Worm (Caenorhabditis elegans) whole organism, late embryonic: ENCODE data around the gene K03B8.4.

Experiments used
- C08G9.2 ChIP-seq: sonication (generic microtip); optimal IDR thresholded peaks from 2 replicates; lab custom pipeline; 2016; ENCODE audit warnings: mild to moderate bottlenecking, missing genetic modification characterization, moderate library complexity, missing compliant biosample characterization
- K02D7.2 ChIP-seq: sonication (generic microtip); optimal IDR thresholded peaks from 2 replicates; lab custom pipeline; 2017; ENCODE audit warnings: mild to moderate bottlenecking, missing genetic modification characterization, missing compliant biosample characterization
- K09A11.1 ChIP-seq: sonication (generic microtip); optimal IDR thresholded peaks from 2 replicates; lab custom pipeline; 2017; ENCODE audit warnings: antibody characterized with exemption, mild to moderate bottlenecking, missing genetic modification characterization, missing compliant biosample characterization; ENCODE audit not compliant: insufficient read depth
- T23F11.4 ChIP-seq: fragments of 200-800 bp; sonication (Bioruptor generic); optimal IDR thresholded peaks from 2 replicates; lab custom pipeline; 2018; ENCODE audit warnings: mild to moderate bottlenecking, missing genetic modification characterization, missing compliant biosample characterization
- Y22D7AL.16 ChIP-seq: sonication (generic microtip); optimal IDR thresholded peaks from 2 replicates; lab custom pipeline; 2016; ENCODE audit warnings: missing genetic modification characterization, missing compliant biosample characterization
- ahr-1 ChIP-seq: sonication (generic microtip); optimal IDR thresholded peaks from 2 replicates; lab custom pipeline; 2016; ENCODE audit warnings: missing genetic modification characterization, missing compliant biosample characterization
- ceh-2 ChIP-seq: sonication (generic microtip); optimal IDR thresholded peaks from 2 replicates; lab custom pipeline; 2016; ENCODE audit warnings: missing genotype, missing genetic modification characterization, missing compliant biosample characterization
- ceh-31 ChIP-seq: sonication (generic microtip); optimal IDR thresholded peaks from 2 replicates; lab custom pipeline; 2016; ENCODE audit warnings: missing genetic modification characterization, missing compliant biosample characterization
- ceh-34 ChIP-seq: sonication (generic microtip); optimal IDR thresholded peaks from 2 replicates; lab custom pipeline; 2016; ENCODE audit warnings: mild to moderate bottlenecking, missing genetic modification characterization, missing compliant biosample characterization
- ceh-45 ChIP-seq: fragments of 200-800 bp; sonication (Bioruptor generic); IDR thresholded peaks from 2 replicates; pipeline ENCODE4 v1.3.6; 2022; ENCODE audit warnings: missing genetic modification reagents, missing genetic modification characterization, missing compliant biosample characterization
- ceh-48 ChIP-seq: sonication (generic microtip); optimal IDR thresholded peaks from 2 replicates; lab custom pipeline; 2016; ENCODE audit warnings: missing genetic modification characterization, inconsistent platforms, missing compliant biosample characterization
- ceh-6 ChIP-seq: fragments of 200-800 bp; sonication (Bioruptor generic); optimal IDR thresholded peaks from 2 replicates; lab custom pipeline; 2018; ENCODE audit warnings: mild to moderate bottlenecking, missing genetic modification characterization, missing compliant biosample characterization
- ceh-9 ChIP-seq: sonication (generic microtip); optimal IDR thresholded peaks from 2 replicates; lab custom pipeline; 2016; ENCODE audit warnings: mild to moderate bottlenecking, missing genetic modification characterization, inconsistent platforms, missing compliant biosample characterization
- dmd-4 ChIP-seq: sonication (generic microtip); optimal IDR thresholded peaks from 2 replicates; lab custom pipeline; 2016; ENCODE audit warnings: borderline replicate concordance, missing genetic modification characterization, missing compliant biosample characterization
- dve-1 ChIP-seq: sonication (generic microtip); optimal IDR thresholded peaks from 2 replicates; lab custom pipeline; 2017; ENCODE audit warnings: antibody characterized with exemption, mild to moderate bottlenecking, missing genetic modification characterization, missing compliant biosample characterization
- elt-4 ChIP-seq: sonication (generic microtip); optimal IDR thresholded peaks from 2 replicates; lab custom pipeline; 2016; ENCODE audit warnings: missing genetic modification characterization, missing compliant biosample characterization
- fkh-10 ChIP-seq: fragments of 150-350 bp; optimal IDR thresholded peaks from 2 replicates; lab custom pipeline; 2014; ENCODE audit warnings: missing biosample characterization, missing genetic modification reagents, missing genetic modification characterization
- gmeb-2 ChIP-seq: sonication (generic microtip); optimal IDR thresholded peaks from 2 replicates; lab custom pipeline; 2016; ENCODE audit warnings: missing genetic modification characterization, inconsistent platforms, missing compliant biosample characterization
- hlh-30 ChIP-seq: sonication (generic microtip); optimal IDR thresholded peaks from 2 replicates; lab custom pipeline; 2017; ENCODE audit warnings: antibody characterized with exemption, missing genetic modification characterization, missing compliant biosample characterization; ENCODE audit not compliant: insufficient read depth
- hlh-6 ChIP-seq: sonication (generic microtip); optimal IDR thresholded peaks from 2 replicates; lab custom pipeline; 2016; ENCODE audit warnings: missing genotype, missing genetic modification characterization, missing compliant biosample characterization
- hlh-8 ChIP-seq: sonication (generic microtip); optimal IDR thresholded peaks from 2 replicates; lab custom pipeline; 2016; ENCODE audit warnings: missing genotype, missing genetic modification characterization, missing compliant biosample characterization
- lim-6 ChIP-seq: sonication (generic microtip); optimal IDR thresholded peaks from 2 replicates; lab custom pipeline; 2016; ENCODE audit warnings: missing genetic modification characterization, missing compliant biosample characterization
- lin-11 ChIP-seq: fragments of 200-800 bp; sonication (Bioruptor generic); optimal IDR thresholded peaks from 2 replicates; lab custom pipeline; 2018; ENCODE audit warnings: mild to moderate bottlenecking, missing genetic modification characterization, missing compliant biosample characterization
- mec-3 ChIP-seq: sonication (generic microtip); optimal IDR thresholded peaks from 2 replicates; lab custom pipeline; 2016; ENCODE audit warnings: borderline replicate concordance, missing genetic modification characterization, missing compliant biosample characterization
- nfya-1 ChIP-seq: sonication (generic microtip); optimal IDR thresholded peaks from 2 replicates; lab custom pipeline; 2017; ENCODE audit warnings: missing genetic modification characterization, mild to moderate bottlenecking, missing compliant biosample characterization, antibody characterized with exemption, moderate library complexity
- nhr-232 ChIP-seq: sonication (generic microtip); optimal IDR thresholded peaks from 2 replicates; lab custom pipeline; 2016; ENCODE audit warnings: missing genetic modification characterization, missing compliant biosample characterization
- npax-4 ChIP-seq: sonication (generic microtip); optimal IDR thresholded peaks from 2 replicates; lab custom pipeline; 2016; ENCODE audit warnings: missing genetic modification characterization, missing compliant biosample characterization
- odd-2 ChIP-seq: sonication (generic microtip); optimal IDR thresholded peaks from 2 replicates; lab custom pipeline; 2017; ENCODE audit warnings: antibody characterized with exemption, mild to moderate bottlenecking, missing genetic modification characterization, missing compliant biosample characterization
- pag-3 ChIP-seq: sonication (generic microtip); optimal IDR thresholded peaks from 2 replicates; lab custom pipeline; 2016; ENCODE audit warnings: missing compliant biosample characterization, missing genetic modification characterization, borderline replicate concordance
- pha-4 ChIP-seq: fragments of 150-350 bp; optimal IDR thresholded peaks from 2 replicates; lab custom pipeline; 2018; ENCODE audit warnings: missing biosample characterization, missing genetic modification reagents, missing genetic modification characterization
- pqm-1 ChIP-seq: sonication (generic microtip); optimal IDR thresholded peaks from 2 replicates; lab custom pipeline; 2016; ENCODE audit warnings: missing genetic modification characterization, missing compliant biosample characterization
- pros-1 ChIP-seq: fragments of 150-350 bp; optimal IDR thresholded peaks from 2 replicates; lab custom pipeline; 2014; ENCODE audit warnings: missing biosample characterization, missing genetic modification reagents, missing genetic modification characterization
- sox-2 ChIP-seq: fragments of 200-800 bp; sonication (Bioruptor generic); IDR thresholded peaks from 2 replicates; pipeline ENCODE4 v1.3.6; 2022; ENCODE audit warnings: missing genetic modification reagents, missing genetic modification characterization, missing compliant biosample characterization
- syd-9 ChIP-seq: sonication (generic microtip); optimal IDR thresholded peaks from 2 replicates; lab custom pipeline; 2016; ENCODE audit warnings: mild to moderate bottlenecking, missing genetic modification characterization, moderate library complexity, missing compliant biosample characterization
- tbx-7 ChIP-seq: sonication (generic microtip); optimal IDR thresholded peaks from 2 replicates; lab custom pipeline; 2016; ENCODE audit warnings: missing genotype, missing genetic modification characterization, missing compliant biosample characterization
- unc-42 ChIP-seq: sonication (generic microtip); optimal IDR thresholded peaks from 2 replicates; lab custom pipeline; 2016; ENCODE audit warnings: missing genotype, missing genetic modification characterization, missing compliant biosample characterization
- unc-55 ChIP-seq: sonication (generic microtip); optimal IDR thresholded peaks from 2 replicates; lab custom pipeline; 2017; ENCODE audit warnings: missing biosample characterization, missing genetic modification reagents, missing genetic modification characterization
- unc-86 ChIP-seq: sonication (generic microtip); optimal IDR thresholded peaks from 2 replicates; lab custom pipeline; 2016; ENCODE audit warnings: missing genetic modification characterization, missing compliant biosample characterization

The K03B8.4 gene

DNA sequence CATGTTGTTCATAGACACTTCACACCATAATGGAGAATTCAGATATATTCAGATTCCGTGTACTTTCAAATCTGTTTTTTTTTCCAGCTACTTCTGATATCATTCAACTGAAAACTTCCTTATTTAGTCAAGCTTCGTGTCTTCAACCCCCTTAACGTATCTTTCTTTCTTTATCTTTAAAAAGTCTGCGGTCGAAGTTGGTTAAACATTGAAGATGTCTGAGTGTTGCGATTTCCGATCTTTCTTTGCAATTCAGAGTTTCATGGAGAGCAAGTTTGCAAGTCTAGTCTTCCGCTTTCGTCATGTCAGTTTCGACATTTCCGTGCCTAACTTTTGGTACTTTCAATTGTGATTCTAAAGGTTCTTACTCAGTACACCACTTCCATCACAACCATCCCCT lies 40.3 kb upstream of the K03B8.4 start:
- no peak for TF ChIP-seq nhr-232 (tag; lab: Kevin White, UChicago)
- TF ChIP-seq mec-3 (tag; lab: Kevin White, UChicago) = no peak
- TF ChIP-seq nfya-1 (tag; lab: Kevin White, UChicago) = no peak
- TF ChIP-seq ceh-34 (tag; lab: Kevin White, UChicago) = no peak
- TF ChIP-seq ceh-9 = no peak
- no peak for TF ChIP-seq C08G9.2 (tag; lab: Kevin White, UChicago)
- TF ChIP-seq sox-2 (GFP tag; lab: Robert Waterston, UW) = no peak
- TF ChIP-seq lin-11 (tag; lab: Kevin White, UChicago) = no peak
- no peak for TF ChIP-seq pqm-1 (tag; lab: Kevin White, UChicago)
- TF ChIP-seq hlh-30 (tag; lab: Kevin White, UChicago) = no peak
- no peak for TF ChIP-seq Y22D7AL.16
- TF ChIP-seq unc-42 = no peak
- TF ChIP-seq, all 69 proteins: peak for 0

DNA sequence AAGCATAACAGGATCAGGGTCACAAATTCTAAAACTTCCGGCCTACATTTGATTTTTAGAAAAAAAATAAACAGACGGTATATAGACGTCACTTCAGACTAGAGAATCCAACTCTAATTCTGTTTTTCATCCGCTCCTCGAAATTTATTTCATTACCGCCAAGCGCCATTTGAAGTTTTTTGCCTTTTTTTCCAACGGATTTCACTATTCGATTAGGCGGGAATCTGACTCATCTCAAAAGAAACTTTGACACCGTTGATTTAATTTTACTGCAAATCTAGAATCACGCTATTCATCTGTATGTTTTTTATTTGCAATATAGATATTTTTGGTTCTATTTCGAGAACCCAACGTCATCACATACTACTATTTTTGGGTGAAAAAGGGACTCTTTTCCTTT lies 35.9 kb upstream of the K03B8.4 start:
- TF ChIP-seq unc-42 = peak; percentile 40
- no peak for TF ChIP-seq ceh-2 (tag; lab: Kevin White, UChicago)
- TF ChIP-seq unc-86 (tag; lab: Kevin White, UChicago) = no peak
- no peak for TF ChIP-seq elt-4 (tag; lab: Kevin White, UChicago)
- TF ChIP-seq, all 69 proteins: peak for 1

DNA sequence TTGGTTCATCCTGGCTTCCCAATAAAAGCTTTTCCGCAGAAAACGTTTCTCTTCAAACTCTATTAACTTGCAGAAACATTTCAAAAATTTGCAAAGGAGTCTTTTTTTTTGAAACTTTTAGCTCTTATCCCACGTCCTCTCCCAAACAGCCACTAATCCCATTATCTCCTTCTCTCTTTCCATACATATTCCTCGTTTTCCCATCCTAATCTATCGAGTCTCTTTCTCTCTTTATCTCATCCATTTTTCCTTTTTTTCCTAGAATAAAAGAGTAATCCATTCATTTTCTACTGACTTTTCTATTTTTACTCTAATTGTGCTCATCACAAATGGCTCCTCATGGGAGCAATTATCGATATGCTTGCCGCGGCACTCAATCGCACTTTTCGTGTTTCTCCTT lies 33.8 kb upstream of the K03B8.4 start:
- TF ChIP-seq hlh-30 (tag; lab: Kevin White, UChicago) = no peak
- TF ChIP-seq unc-86 (tag; lab: Kevin White, UChicago) = no peak
- TF ChIP-seq npax-4 = no peak
- peak; percentile 19 for TF ChIP-seq ceh-31 (tag; lab: Kevin White, UChicago)
- TF ChIP-seq syd-9 = no peak
- TF ChIP-seq gmeb-2 (tag; lab: Kevin White, UChicago) = no peak
- TF ChIP-seq lin-11 (tag; lab: Kevin White, UChicago) = no peak
- TF ChIP-seq ceh-45 = no peak
- TF ChIP-seq dmd-4 (tag; lab: Kevin White, UChicago) = no peak
- no peak for TF ChIP-seq tbx-7 (tag; lab: Kevin White, UChicago)
- no peak for TF ChIP-seq fkh-10 (GFP tag; lab: Kevin White, UChicago)
- TF ChIP-seq unc-42 = peak; percentile 83

DNA sequence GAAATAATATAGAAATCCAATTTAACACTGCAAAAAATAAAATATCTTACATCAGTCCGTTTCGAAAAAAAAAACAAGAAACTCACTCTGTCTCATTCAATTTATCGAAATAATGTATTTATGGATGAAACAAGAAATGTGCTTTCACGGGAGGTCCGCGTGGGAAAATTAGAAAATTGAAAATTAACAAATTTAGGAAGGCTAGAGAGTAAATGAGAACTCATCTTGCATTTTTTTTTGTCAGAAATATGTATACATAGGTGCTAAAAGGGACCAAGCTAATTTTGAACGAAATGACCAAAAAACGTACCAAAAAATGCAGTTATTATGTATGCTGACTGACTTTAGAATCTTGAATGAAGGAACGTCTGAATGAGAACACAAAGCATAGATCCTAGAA lies 29.6 kb upstream of the K03B8.4 start, which contains the start of gene T26H10.2:
Gene T26H10.2 (minus strand): TSS at position 101 of the 400 bp plus-strand sequence.
- TF ChIP-seq ceh-48 = no peak
- TF ChIP-seq unc-42 = no peak
- no peak for TF ChIP-seq pros-1 (tag; lab: Kevin White, UChicago)
- TF ChIP-seq unc-55 (GFP tag; lab: Kevin White, UChicago) = no peak
- TF ChIP-seq ceh-6 = no peak
- no peak for TF ChIP-seq unc-86 (tag; lab: Kevin White, UChicago)
- TF ChIP-seq ceh-34 (tag; lab: Kevin White, UChicago) = no peak
- TF ChIP-seq gmeb-2 (tag; lab: Kevin White, UChicago) = no peak

DNA sequence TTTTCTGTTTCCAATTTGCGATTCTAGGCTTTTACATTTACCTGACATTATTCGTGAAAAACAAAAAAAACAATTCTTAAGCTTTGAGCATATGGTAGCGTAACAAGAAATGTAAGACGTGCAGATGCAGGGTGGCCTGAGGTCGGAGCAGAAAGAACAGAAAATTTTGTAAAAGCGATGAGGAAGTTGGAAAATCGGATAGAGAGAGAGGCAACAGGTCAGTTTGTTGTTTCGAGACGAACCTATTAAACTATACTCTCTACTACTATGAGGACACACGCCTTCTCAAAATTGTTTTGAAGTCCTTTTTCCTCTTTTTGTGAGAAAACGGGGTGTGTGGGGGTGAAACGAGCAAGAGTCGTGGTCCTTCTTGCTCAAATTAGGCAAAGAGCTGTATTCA lies 26.7 kb upstream of the K03B8.4 start, which contains the start of gene des-2:
Gene des-2 (minus strand): TSS at position 101 of the 400 bp plus-strand sequence.
- TF ChIP-seq pag-3 (tag; lab: Kevin White, UChicago) (no peak), gmeb-2 (tag; lab: Kevin White, UChicago) (no peak), ahr-1 (tag; lab: Kevin White, UChicago) (no peak), lim-6 (tag; lab: Kevin White, UChicago) (no peak), odd-2 (tag; lab: Kevin White, UChicago) (no peak), T23F11.4 (GFP tag; lab: Kevin White, UChicago) (no peak), hlh-6 (no peak), tbx-7 (tag; lab: Kevin White, UChicago) (no peak), K09A11.1 (no peak), dve-1 (tag; lab: Kevin White, UChicago) (no peak), unc-86 (tag; lab: Kevin White, UChicago) (no peak), hlh-8 (tag; lab: Kevin White, UChicago) (no peak), ceh-9 (no peak), K02D7.2 (tag; lab: Kevin White, UChicago) (no peak), pha-4 (no peak), nfya-1 (tag; lab: Kevin White, UChicago) (no peak), dmd-4 (tag; lab: Kevin White, UChicago) (no peak)
